Worm (Caenorhabditis elegans) whole organism, L3 larva: ENCODE results near the gene rps-25.
A peak's percentile ranks its signal among the peaks of the same experiment; 100 is the strongest.

Source experiments
- R02D3.7 ChIP-seq: fragments of 150-350 bp; optimal IDR thresholded peaks from 2 replicates; lab custom pipeline; 2014; ENCODE audit warnings: missing biosample characterization, missing genetic modification characterization
- ZK546.5 ChIP-seq: sonication (generic microtip); optimal IDR thresholded peaks from 2 replicates; lab custom pipeline; 2017; ENCODE audit warnings: missing biosample characterization, missing genetic modification characterization
- aly-2 ChIP-seq: fragments of 150-350 bp; optimal IDR thresholded peaks from 2 replicates; lab custom pipeline; 2014; ENCODE audit warnings: missing biosample characterization, missing genetic modification characterization
- ama-1 ChIP-seq: fragments of 150-350 bp; optimal IDR thresholded peaks from 2 replicates; lab custom pipeline; 2018
- ceh-16 ChIP-seq: sonication (generic microtip); optimal IDR thresholded peaks from 2 replicates; lab custom pipeline; 2017; ENCODE audit warnings: missing biosample characterization, missing genetic modification characterization
- ceh-28 ChIP-seq: fragments of 150-350 bp; optimal IDR thresholded peaks from 2 replicates; lab custom pipeline; 2014; ENCODE audit warnings: missing biosample characterization, missing genetic modification reagents, missing genetic modification characterization
- daf-12 ChIP-seq: fragments of 150-350 bp; optimal IDR thresholded peaks from 2 replicates; lab custom pipeline; 2014; ENCODE audit warnings: missing biosample characterization, missing genetic modification reagents, missing genetic modification characterization
- egl-27 ChIP-seq: sonication (generic microtip); optimal IDR thresholded peaks from 4 replicates; lab custom pipeline; 2017; ENCODE audit warnings: missing biosample characterization, missing genetic modification reagents, missing genetic modification characterization
- egl-5 ChIP-seq: fragments of 150-350 bp; optimal IDR thresholded peaks from 2 replicates; lab custom pipeline; 2017; ENCODE audit warnings: missing biosample characterization, missing genetic modification reagents, missing genetic modification characterization, inconsistent platforms
- elt-1 ChIP-seq: fragments of 150-350 bp; optimal IDR thresholded peaks from 2 replicates; lab custom pipeline; 2014; ENCODE audit warnings: missing biosample characterization, missing genetic modification characterization
- elt-2 ChIP-seq: sonication (generic microtip); optimal IDR thresholded peaks from 2 replicates; lab custom pipeline; 2016; ENCODE audit warnings: missing genetic modification reagents, mild to moderate bottlenecking, missing genetic modification characterization, missing compliant biosample characterization
- eor-1 ChIP-seq, 2 experiments: fragments of 150-350 bp; optimal IDR thresholded peaks; 2 replicates each; lab custom pipeline; 2014 to 2018; ENCODE audit warnings: missing biosample characterization in 2 of 2, missing genetic modification characterization in 2 of 2
- fkh-10 ChIP-seq: sonication (generic microtip); optimal IDR thresholded peaks from 2 replicates; lab custom pipeline; 2017; ENCODE audit warnings: missing biosample characterization, missing genetic modification reagents, missing genetic modification characterization
- fkh-2 ChIP-seq: fragments of 150-350 bp; optimal IDR thresholded peaks from 2 replicates; lab custom pipeline; 2014; ENCODE audit warnings: missing biosample characterization, missing genetic modification reagents, missing genetic modification characterization
- fos-1 ChIP-seq: fragments of 150-350 bp; optimal IDR thresholded peaks from 2 replicates; lab custom pipeline; 2014; ENCODE audit warnings: missing biosample characterization, missing genetic modification characterization
- hmg-11 ChIP-seq: sonication (generic microtip); optimal IDR thresholded peaks from 2 replicates; lab custom pipeline; 2016; ENCODE audit warnings: missing genetic modification characterization, missing compliant biosample characterization
- jun-1 ChIP-seq: fragments of 150-350 bp; optimal IDR thresholded peaks from 2 replicates; lab custom pipeline; 2014; ENCODE audit warnings: missing biosample characterization, missing genetic modification reagents, missing genetic modification characterization
- lin-15B ChIP-seq: fragments of 150-350 bp; optimal IDR thresholded peaks from 2 replicates; lab custom pipeline; 2014; ENCODE audit warnings: missing biosample characterization, missing genetic modification characterization
- lin-39 ChIP-seq: fragments of 150-350 bp; optimal IDR thresholded peaks from 2 replicates; lab custom pipeline; 2018; ENCODE audit warnings: missing biosample characterization, missing genetic modification reagents, missing genetic modification characterization
- mml-1 ChIP-seq: fragments of 150-350 bp; sonication (generic microtip); optimal IDR thresholded peaks from 3 replicates; lab custom pipeline; 2014; ENCODE audit warnings: missing biosample characterization, missing genetic modification characterization
- nfya-1 ChIP-seq: sonication (generic microtip); optimal IDR thresholded peaks from 2 replicates; lab custom pipeline; 2017; ENCODE audit warnings: missing genetic modification characterization, mild to moderate bottlenecking, missing compliant biosample characterization, antibody characterized with exemption, moderate library complexity; ENCODE audit not compliant: insufficient read depth
- nhr-11 ChIP-seq: fragments of 150-350 bp; optimal IDR thresholded peaks from 2 replicates; lab custom pipeline; 2014; ENCODE audit warnings: missing biosample characterization, missing genetic modification characterization
- nhr-12 ChIP-seq: fragments of 150-350 bp; optimal IDR thresholded peaks from 2 replicates; lab custom pipeline; 2014; ENCODE audit warnings: missing biosample characterization, missing genetic modification characterization
- nhr-23 ChIP-seq: fragments of 150-350 bp; optimal IDR thresholded peaks from 2 replicates; lab custom pipeline; 2014; ENCODE audit warnings: missing biosample characterization, missing genetic modification reagents, missing genetic modification characterization
- nhr-237 ChIP-seq: fragments of 150-350 bp; optimal IDR thresholded peaks from 2 replicates; lab custom pipeline; 2014; ENCODE audit warnings: missing biosample characterization, missing genetic modification characterization
- nhr-25 ChIP-seq: sonication (generic microtip); optimal IDR thresholded peaks from 2 replicates; lab custom pipeline; 2017; ENCODE audit warnings: missing biosample characterization, missing genetic modification characterization
- nhr-28 ChIP-seq: fragments of 150-350 bp; optimal IDR thresholded peaks from 2 replicates; lab custom pipeline; 2014; ENCODE audit warnings: missing biosample characterization, missing genetic modification characterization
- nhr-67 ChIP-seq: fragments of 150-350 bp; optimal IDR thresholded peaks from 2 replicates; lab custom pipeline; 2014; ENCODE audit warnings: missing biosample characterization, missing genetic modification characterization
- nhr-76 ChIP-seq: fragments of 150-350 bp; sonication (generic microtip); optimal IDR thresholded peaks from 5 replicates; lab custom pipeline; 2014; ENCODE audit warnings: missing biosample characterization, missing genetic modification characterization
- pha-4 ChIP-seq: fragments of 150-350 bp; optimal IDR thresholded peaks from 2 replicates; lab custom pipeline; 2014; ENCODE audit warnings: missing biosample characterization, missing genetic modification reagents, missing genetic modification characterization
- pqm-1 ChIP-seq: fragments of 150-350 bp; optimal IDR thresholded peaks from 2 replicates; lab custom pipeline; 2017; ENCODE audit warnings: missing biosample characterization, missing genetic modification characterization, inconsistent platforms
- sea-2 ChIP-seq: fragments of 150-350 bp; sonication (generic microtip); optimal IDR thresholded peaks from 4 replicates; lab custom pipeline; 2014; ENCODE audit warnings: missing biosample characterization, missing genetic modification reagents, missing genetic modification characterization
- skn-1 ChIP-seq: fragments of 150-350 bp; optimal IDR thresholded peaks from 2 replicates; lab custom pipeline; 2014; ENCODE audit warnings: missing biosample characterization, missing genetic modification characterization
- unc-62 ChIP-seq: fragments of 150-350 bp; sonication (generic microtip); optimal IDR thresholded peaks from 4 replicates; lab custom pipeline; 2014; ENCODE audit warnings: missing biosample characterization, missing genetic modification reagents, missing genetic modification characterization
- zag-1 ChIP-seq: fragments of 150-350 bp; optimal IDR thresholded peaks from 2 replicates; lab custom pipeline; 2014; ENCODE audit warnings: missing biosample characterization, missing genetic modification characterization
- ztf-11 ChIP-seq: fragments of 150-350 bp; optimal IDR thresholded peaks from 2 replicates; lab custom pipeline; 2014; ENCODE audit warnings: missing biosample characterization, missing genetic modification characterization
- ztf-4 ChIP-seq: fragments of 150-350 bp; optimal IDR thresholded peaks from 2 replicates; lab custom pipeline; 2014; ENCODE audit warnings: missing biosample characterization, missing genetic modification characterization

rps-25 gene

DNA sequence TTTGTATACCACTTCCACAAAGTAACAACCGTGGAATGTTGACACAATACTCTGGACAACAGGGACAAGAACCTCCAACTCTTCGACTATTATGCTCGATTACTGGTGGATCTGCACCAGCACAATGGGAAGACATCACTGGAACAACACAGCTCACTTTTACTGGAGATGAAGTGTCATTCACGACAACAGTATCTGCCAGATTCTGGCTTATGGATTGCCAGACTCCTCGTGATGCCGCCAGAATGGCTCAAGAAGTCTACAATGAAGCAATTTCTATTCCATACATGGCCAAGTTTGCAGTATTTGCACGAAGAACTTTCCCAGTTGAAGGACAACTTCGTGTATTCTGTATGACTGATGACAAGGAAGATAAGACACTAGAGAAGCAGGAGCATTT, 35.8 kb upstream of the rps-25 start:
- no peak for TF ChIP-seq nhr-76 (tag; lab: Kevin White, UChicago)
- no peak for TF ChIP-seq nhr-237 (tag; lab: Kevin White, UChicago)
- TF ChIP-seq pha-4 (tag; lab: Kevin White, UChicago): no peak
- no peak for TF ChIP-seq lin-39
- no peak for TF ChIP-seq pqm-1 (tag; lab: Kevin White, UChicago)
- TF ChIP-seq ama-1 (lab: Kevin White, UChicago): no peak
- TF ChIP-seq nhr-11 (tag; lab: Kevin White, UChicago): no peak
- TF ChIP-seq ceh-28: no peak
- TF ChIP-seq fkh-10 (GFP tag; lab: Kevin White, UChicago): no peak
- no peak for TF ChIP-seq nhr-25 (tag; lab: Kevin White, UChicago)
- no peak for TF ChIP-seq fos-1 (tag; lab: Kevin White, UChicago)
- no peak for TF ChIP-seq egl-27 (tag; lab: Kevin White, UChicago)
- TF ChIP-seq nhr-67: no peak
- TF ChIP-seq egl-5: no peak
- TF ChIP-seq ZK546.5: no peak
- TF ChIP-seq elt-1 (tag; lab: Kevin White, UChicago): no peak
- TF ChIP-seq mml-1 (tag; lab: Kevin White, UChicago): no peak
- TF ChIP-seq unc-62 (GFP tag; lab: Kevin White, UChicago): no peak
- no peak for TF ChIP-seq daf-12

DNA sequence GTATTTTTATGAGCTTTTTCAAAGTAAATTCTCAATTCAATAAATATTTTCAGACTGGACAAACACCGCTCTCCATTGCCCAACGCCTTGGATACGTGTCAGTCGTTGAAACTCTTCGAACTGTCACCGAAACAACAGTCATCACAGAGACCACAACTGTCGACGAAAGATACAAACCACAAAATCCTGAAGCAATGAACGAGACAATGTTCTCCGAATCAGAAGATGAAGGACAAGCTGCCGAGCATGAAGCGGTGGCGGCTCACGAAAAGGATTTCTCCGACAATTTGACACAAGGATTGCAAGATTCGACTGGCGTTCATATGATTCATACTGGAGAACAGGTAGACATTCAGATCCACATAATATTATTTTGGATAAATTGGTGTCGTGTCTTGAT, 32.4 kb upstream of the rps-25 start:
- TF ChIP-seq eor-1 (tag; optimal IDR thresholded peaks at IDR 0.05; lab: Kevin White, UChicago) (no peak), skn-1 (tag; lab: Kevin White, UChicago) (no peak), aly-2 (tag; lab: Kevin White, UChicago) (no peak), egl-27 (tag; lab: Kevin White, UChicago) (no peak), R02D3.7 (tag; lab: Kevin White, UChicago) (no peak), ceh-28 (no peak), zag-1 (tag; lab: Kevin White, UChicago) (no peak), nhr-28 (no peak), daf-12 (no peak), nhr-23 (tag; lab: Kevin White, UChicago) (no peak), nhr-12 (no peak), elt-2 (tag; lab: Kevin White, UChicago) (no peak), fkh-2 (no peak), mml-1 (tag; lab: Kevin White, UChicago) (no peak), jun-1 (no peak)

DNA sequence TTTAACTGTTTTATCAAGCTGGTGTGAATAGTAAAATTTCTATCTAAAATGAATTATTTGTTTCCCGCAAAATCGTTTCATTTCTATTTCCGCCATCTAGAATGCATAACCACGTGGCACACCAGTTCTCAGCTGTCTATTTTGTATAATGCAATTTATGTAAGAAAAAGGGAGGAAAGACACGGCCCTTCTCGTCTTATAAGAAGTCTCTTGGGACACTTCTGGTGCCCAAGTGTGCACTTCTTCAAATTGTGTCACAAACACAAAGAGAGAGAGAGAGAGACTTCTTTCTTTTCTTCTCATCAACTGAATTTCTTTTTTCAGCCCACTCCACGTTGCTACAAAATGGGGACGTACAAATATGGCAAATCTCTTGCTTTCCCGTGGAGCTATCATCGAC, 29.9 kb upstream of the rps-25 start:
- TF ChIP-seq skn-1 (tag; lab: Kevin White, UChicago) (no peak), fkh-2 (no peak), eor-1 (tag; optimal IDR thresholded peaks at IDR 0.05; lab: Kevin White, UChicago) (no peak), egl-27 (tag; lab: Kevin White, UChicago) (no peak), fos-1 (tag; lab: Kevin White, UChicago) (no peak), ama-1 (lab: Kevin White, UChicago) (no peak), ztf-11 (tag; lab: Kevin White, UChicago) (no peak), nfya-1 (peak; percentile 19), egl-5 (no peak), fkh-10 (GFP tag; lab: Kevin White, UChicago) (no peak), lin-39 (peak; percentile 55), elt-2 (tag; lab: Kevin White, UChicago) (no peak), sea-2 (no peak), ztf-4 (no peak)

DNA sequence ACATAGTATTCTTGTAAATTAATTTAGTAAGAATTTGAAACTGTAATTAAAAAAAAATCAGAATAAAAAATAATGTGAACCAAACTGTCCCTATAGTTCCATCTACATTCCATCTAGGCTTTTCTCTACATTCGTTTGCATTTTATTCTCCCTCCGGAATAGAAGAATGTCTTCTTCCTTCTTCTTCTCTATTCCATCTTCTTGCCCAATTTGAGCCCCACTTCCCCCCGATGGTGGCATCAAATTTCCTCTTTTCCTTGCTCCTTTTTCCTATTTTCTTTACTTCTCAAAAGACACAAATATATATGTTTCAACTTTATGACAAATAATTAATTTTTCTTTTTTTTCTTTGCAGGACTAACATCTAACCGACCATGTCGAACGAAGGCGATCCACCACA, 27.8 kb upstream of the rps-25 start, which contains the start of gene unc-44:
Gene unc-44 (plus strand): TSS at position 356 of the 400 bp plus-strand sequence.
- no peak for TF ChIP-seq R02D3.7 (tag; lab: Kevin White, UChicago)
- no peak for TF ChIP-seq nhr-237 (tag; lab: Kevin White, UChicago)
- TF ChIP-seq nhr-67: no peak
- TF ChIP-seq unc-62 (GFP tag; lab: Kevin White, UChicago): no peak
- no peak for TF ChIP-seq elt-2 (tag; lab: Kevin White, UChicago)
- TF ChIP-seq nhr-12: no peak
- TF ChIP-seq egl-27 (tag; lab: Kevin White, UChicago): no peak
- no peak for TF ChIP-seq egl-5

- TF ChIP-seq nfya-1 (peak; percentile 92), pqm-1 (tag; lab: Kevin White, UChicago) (no peak), lin-15B (peak; percentile 10), zag-1 (tag; lab: Kevin White, UChicago) (no peak), ceh-16 (tag; lab: Kevin White, UChicago) (no peak), lin-39 (peak; percentile 28), jun-1 (no peak), unc-62 (GFP tag; lab: Kevin White, UChicago) (no peak), hmg-11 (tag; lab: Kevin White, UChicago) (peak; percentile 60), fkh-10 (GFP tag; lab: Kevin White, UChicago) (peak; percentile 14), egl-27 (tag; lab: Kevin White, UChicago) (no peak), nhr-12 (no peak), nhr-28 (no peak)
Observed at ce11 chrIV:5973947-5974495, 26.6 kb upstream of the rps-25 start.
